Worm (Caenorhabditis elegans) whole organism, L2 larva: Measurements from ENCODE around the gene srw-8.

Experiments
- C34F6.9 ChIP-seq: fragments of 150-350 bp; optimal IDR thresholded peaks from 2 replicates; lab custom pipeline; 2014; ENCODE audit warnings: missing biosample characterization, missing genetic modification characterization
- egl-27 ChIP-seq: sonication (generic microtip); optimal IDR thresholded peaks from 3 replicates; lab custom pipeline; 2017; ENCODE audit warnings: missing biosample characterization, missing genetic modification reagents, missing genetic modification characterization
- elt-1 ChIP-seq: fragments of 150-350 bp; optimal IDR thresholded peaks from 2 replicates; lab custom pipeline; 2014; ENCODE audit warnings: missing biosample characterization, missing genetic modification characterization
- lin-39 ChIP-seq: fragments of 150-350 bp; optimal IDR thresholded peaks from 2 replicates; lab custom pipeline; 2014; ENCODE audit warnings: missing biosample characterization, missing genetic modification reagents, missing genetic modification characterization
- nhr-77 ChIP-seq: fragments of 150-350 bp; optimal IDR thresholded peaks from 2 replicates; lab custom pipeline; 2014; ENCODE audit warnings: missing biosample characterization, missing genetic modification characterization
- unc-39 ChIP-seq: fragments of 150-350 bp; optimal IDR thresholded peaks from 2 replicates; lab custom pipeline; 2014; ENCODE audit warnings: missing biosample characterization, missing genetic modification characterization

DNA sequence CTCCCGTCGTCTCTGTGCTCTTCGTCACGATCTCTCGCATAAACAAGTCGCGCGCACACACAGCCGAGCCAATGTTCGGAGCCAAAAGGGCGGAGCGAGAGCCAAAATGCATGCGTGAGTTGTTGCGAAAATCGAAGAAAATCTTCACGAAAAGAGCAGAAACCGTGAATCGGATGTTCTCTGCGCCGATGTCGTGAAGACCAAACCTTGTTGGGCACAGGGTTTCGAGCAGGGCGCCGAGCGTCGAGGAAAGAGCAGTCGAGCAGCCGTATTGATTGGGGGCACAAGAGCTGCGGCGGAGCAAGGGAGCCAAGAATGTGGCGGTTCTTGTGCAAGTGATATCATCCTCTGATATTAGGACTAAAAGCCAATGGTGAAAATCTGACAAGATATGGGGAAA lies 12.2 kb upstream of the srw-8 start:
- TF ChIP-seq elt-1 (tag; lab: Kevin White, UChicago) (no peak), unc-39 (tag; lab: Kevin White, UChicago) (no peak), nhr-77 (tag; lab: Kevin White, UChicago) (no peak), C34F6.9 (tag; lab: Kevin White, UChicago) (no peak), lin-39 (tag; lab: Kevin White, UChicago) (no peak), egl-27 (no peak)
